Fruit fly (Drosophila melanogaster): ENCODE results near the gene CG31975.
A peak's percentile ranks its signal among the peaks of the same experiment; 100 is the strongest.

Gene CG31975

dm6 chr2L:158649-159257 is 18.0 kb upstream of the CG31975 start, which contains the start of the genes CG33635 and spen (continued):
- TF ChIP-seq hb (GFP tag; IDR thresholded peaks at IDR 0.05; ENCODE audit: partially characterized antibody) (no peak), gem (tag; optimal IDR thresholded peaks at IDR 0.05) (no peak), zf30C (GFP tag; optimal IDR thresholded peaks at IDR 0.05) (peak; percentile 24), CG2202 (tag; optimal IDR thresholded peaks at IDR 0.05) (peak; percentile 29), CG30403 (GFP tag; optimal IDR thresholded peaks at IDR 0.05) (no peak), grau (tag; optimal IDR thresholded peaks at IDR 0.05) (peak; percentile 38), HHEX (GFP tag; optimal IDR thresholded peaks at IDR 0.05) (peak; percentile 52), gfzf (GFP tag; optimal IDR thresholded peaks at IDR 0.05) (peak; percentile 97), CG17912 (GFP tag; optimal IDR thresholded peaks at IDR 0.05) (peak; percentile 79), Sry-β (GFP tag; optimal IDR thresholded peaks at IDR 0.05) (peak; percentile 94), CG12299 (tag; optimal IDR thresholded peaks at IDR 0.05) (peak; percentile 55), tap (tag; optimal IDR thresholded peaks at IDR 0.05) (peak; percentile 15), Ravus (GFP tag; IDR thresholded peaks at IDR 0.05) (no peak), CG12219 (GFP tag; optimal IDR thresholded peaks at IDR 0.05) (peak; percentile 35), CG7839 (tag; optimal IDR thresholded peaks at IDR 0.05) (peak; percentile 4), row (GFP tag; IDR thresholded peaks at IDR 0.05) (no peak), CG6175 (GFP tag; IDR thresholded peaks at IDR 0.05) (no peak), abd-A (tag; optimal IDR thresholded peaks at IDR 0.05) (peak; percentile 86), eve (GFP tag; optimal IDR thresholded peaks at IDR 0.05) (peak in 1 of 2 experiments; percentile 79), da (GFP tag; optimal IDR thresholded peaks at IDR 0.05) (no peak), CG2116 (GFP tag; optimal IDR thresholded peaks at IDR 0.05) (peak; percentile 63), CG13296 (GFP tag; optimal IDR thresholded peaks at IDR 0.05) (peak; percentile 50), cato (GFP tag; optimal IDR thresholded peaks at IDR 0.05; ENCODE audit: borderline replicate concordance) (no peak), phol (tag; optimal IDR thresholded peaks at IDR 0.05) (peak; percentile 21), CG6791 (GFP tag; IDR thresholded peaks at IDR 0.05; ENCODE audit: partially characterized antibody) (no peak), Adf1 (GFP tag; IDR thresholded peaks at IDR 0.05) (no peak), disco-r (GFP tag; optimal IDR thresholded peaks at IDR 0.05) (no peak), lilli (GFP tag; optimal IDR thresholded peaks at IDR 0.05) (peak; percentile 37), CG13287 (GFP tag; IDR thresholded peaks at IDR 0.05; ENCODE audit: partially characterized antibody) (no peak), CG15011 (GFP tag; optimal IDR thresholded peaks at IDR 0.05) (no peak), Dll (GFP tag; IDR thresholded peaks at IDR 0.05; ENCODE audit: partially characterized antibody) (no peak), CG9932 (GFP tag; IDR thresholded peaks at IDR 0.05) (no peak), CG6765 (GFP tag; optimal IDR thresholded peaks at IDR 0.05) (peak; percentile 60), CG1233 (GFP tag; optimal IDR thresholded peaks at IDR 0.05) (peak; percentile 43), CG8281 (tag; optimal IDR thresholded peaks at IDR 0.05) (no peak), CG10147 (GFP tag; optimal IDR thresholded peaks at IDR 0.05) (peak; percentile 65), D (optimal IDR thresholded peaks at IDR 0.05) (no peak), D (GFP tag; optimal IDR thresholded peaks at IDR 0.05) (no peak), dpn (GFP tag; optimal IDR thresholded peaks at IDR 0.05) (peak in 1 of 2 experiments; percentile 33), her (GFP tag; optimal IDR thresholded peaks at IDR 0.05) (peak; percentile 53), CG10543 (GFP tag; optimal IDR thresholded peaks at IDR 0.05) (peak; percentile 78), Dek (tag; optimal IDR thresholded peaks at IDR 0.05) (peak; percentile 50), CG12155 (GFP tag; optimal IDR thresholded peaks at IDR 0.05) (peak; percentile 1), CG12659 (GFP tag; optimal IDR thresholded peaks at IDR 0.05) (peak; percentile 83), CG31365 (tag; optimal IDR thresholded peaks at IDR 0.05) (peak; percentile 18), CG18764 (GFP tag; optimal IDR thresholded peaks at IDR 0.05) (no peak), CG7786 (GFP tag; optimal IDR thresholded peaks at IDR 0.05) (no peak), gsb-n (tag; optimal IDR thresholded peaks at IDR 0.05) (peak; percentile 16), cas (GFP tag; IDR thresholded peaks at IDR 0.05) (no peak)
